Worm (Caenorhabditis elegans) whole organism, late embryonic: Measurements from ENCODE around the gene pbs-3.
A peak's percentile ranks its signal among the peaks of the same experiment; 100 is the strongest.
"Not testable (repeated sequence)": the region's sequence is repeated elsewhere in the genome, so short reads cannot be mapped to it uniquely, and the experiment has no call there.

Source experiments
- C08G9.2 ChIP-seq: sonication (generic microtip); optimal IDR thresholded peaks from 2 replicates; lab custom pipeline; 2016; ENCODE audit warnings: mild to moderate bottlenecking, missing genetic modification characterization, moderate library complexity, missing compliant biosample characterization
- F13H6.1 ChIP-seq: sonication (generic microtip); optimal IDR thresholded peaks from 2 replicates; lab custom pipeline; 2016; ENCODE audit warnings: missing genetic modification characterization, missing compliant biosample characterization
- K02D7.2 ChIP-seq: sonication (generic microtip); optimal IDR thresholded peaks from 2 replicates; lab custom pipeline; 2017; ENCODE audit warnings: mild to moderate bottlenecking, missing genetic modification characterization, missing compliant biosample characterization
- K09A11.1 ChIP-seq: sonication (generic microtip); optimal IDR thresholded peaks from 2 replicates; lab custom pipeline; 2017; ENCODE audit warnings: antibody characterized with exemption, mild to moderate bottlenecking, missing genetic modification characterization, missing compliant biosample characterization; ENCODE audit not compliant: insufficient read depth
- T23F11.4 ChIP-seq: fragments of 200-800 bp; sonication (Bioruptor generic); optimal IDR thresholded peaks from 2 replicates; lab custom pipeline; 2018; ENCODE audit warnings: mild to moderate bottlenecking, missing genetic modification characterization, missing compliant biosample characterization
- ahr-1 ChIP-seq: sonication (generic microtip); optimal IDR thresholded peaks from 2 replicates; lab custom pipeline; 2016; ENCODE audit warnings: missing genetic modification characterization, missing compliant biosample characterization
- ama-1 ChIP-seq: fragments of 150-350 bp; optimal IDR thresholded peaks from 2 replicates; lab custom pipeline; 2014
- ceh-18 ChIP-seq: sonication (generic microtip); optimal IDR thresholded peaks from 2 replicates; lab custom pipeline; 2016; ENCODE audit warnings: missing genetic modification characterization, missing compliant biosample characterization
- ceh-19 ChIP-seq: fragments of 200-800 bp; sonication (Bioruptor generic); optimal IDR thresholded peaks from 2 replicates; lab custom pipeline; 2018; ENCODE audit warnings: mild to moderate bottlenecking, missing genetic modification characterization, missing compliant biosample characterization
- ceh-2 ChIP-seq: sonication (generic microtip); optimal IDR thresholded peaks from 2 replicates; lab custom pipeline; 2016; ENCODE audit warnings: missing genotype, missing genetic modification characterization, missing compliant biosample characterization
- ceh-34 ChIP-seq: sonication (generic microtip); optimal IDR thresholded peaks from 2 replicates; lab custom pipeline; 2016; ENCODE audit warnings: mild to moderate bottlenecking, missing genetic modification characterization, missing compliant biosample characterization
- ceh-45 ChIP-seq: fragments of 200-800 bp; sonication (Bioruptor generic); IDR thresholded peaks from 2 replicates; pipeline ENCODE4 v1.3.6; 2022; ENCODE audit warnings: missing genetic modification reagents, missing genetic modification characterization, missing compliant biosample characterization
- che-1 ChIP-seq: sonication (generic microtip); optimal IDR thresholded peaks from 2 replicates; lab custom pipeline; 2016; ENCODE audit warnings: mild to moderate bottlenecking, missing genetic modification characterization, missing compliant biosample characterization
- elt-2 ChIP-seq: sonication (generic microtip); optimal IDR thresholded peaks from 2 replicates; lab custom pipeline; 2016; ENCODE audit warnings: missing genetic modification reagents, missing genetic modification characterization, missing compliant biosample characterization
- eyg-1 ChIP-seq: sonication (generic microtip); optimal IDR thresholded peaks from 2 replicates; lab custom pipeline; 2016; ENCODE audit warnings: missing genotype, missing genetic modification characterization, missing compliant biosample characterization
- fax-1 ChIP-seq: sonication (generic microtip); optimal IDR thresholded peaks from 2 replicates; lab custom pipeline; 2016; ENCODE audit warnings: missing genotype, missing genetic modification characterization, missing compliant biosample characterization
- fkh-10 ChIP-seq: fragments of 150-350 bp; optimal IDR thresholded peaks from 2 replicates; lab custom pipeline; 2014; ENCODE audit warnings: missing biosample characterization, missing genetic modification reagents, missing genetic modification characterization
- gmeb-2 ChIP-seq: sonication (generic microtip); optimal IDR thresholded peaks from 2 replicates; lab custom pipeline; 2016; ENCODE audit warnings: missing genetic modification characterization, inconsistent platforms, missing compliant biosample characterization
- hlh-6 ChIP-seq: sonication (generic microtip); optimal IDR thresholded peaks from 2 replicates; lab custom pipeline; 2016; ENCODE audit warnings: missing genotype, missing genetic modification characterization, missing compliant biosample characterization
- hlh-8 ChIP-seq: sonication (generic microtip); optimal IDR thresholded peaks from 2 replicates; lab custom pipeline; 2016; ENCODE audit warnings: missing genotype, missing genetic modification characterization, missing compliant biosample characterization
- lim-6 ChIP-seq: sonication (generic microtip); optimal IDR thresholded peaks from 2 replicates; lab custom pipeline; 2016; ENCODE audit warnings: missing genetic modification characterization, missing compliant biosample characterization
- lin-11 ChIP-seq: fragments of 200-800 bp; sonication (Bioruptor generic); optimal IDR thresholded peaks from 2 replicates; lab custom pipeline; 2018; ENCODE audit warnings: mild to moderate bottlenecking, missing genetic modification characterization, missing compliant biosample characterization
- nfya-1 ChIP-seq: sonication (generic microtip); optimal IDR thresholded peaks from 2 replicates; lab custom pipeline; 2017; ENCODE audit warnings: missing genetic modification characterization, mild to moderate bottlenecking, missing compliant biosample characterization, antibody characterized with exemption, moderate library complexity
- nhr-232 ChIP-seq: sonication (generic microtip); optimal IDR thresholded peaks from 2 replicates; lab custom pipeline; 2016; ENCODE audit warnings: missing genetic modification characterization, missing compliant biosample characterization
- odd-2 ChIP-seq: sonication (generic microtip); optimal IDR thresholded peaks from 2 replicates; lab custom pipeline; 2017; ENCODE audit warnings: antibody characterized with exemption, mild to moderate bottlenecking, missing genetic modification characterization, missing compliant biosample characterization
- pag-3 ChIP-seq: sonication (generic microtip); optimal IDR thresholded peaks from 2 replicates; lab custom pipeline; 2016; ENCODE audit warnings: missing compliant biosample characterization, missing genetic modification characterization, borderline replicate concordance
- pat-9 ChIP-seq: fragments of 200-800 bp; sonication (Bioruptor generic); optimal IDR thresholded peaks from 2 replicates; lab custom pipeline; 2018; ENCODE audit warnings: mild to moderate bottlenecking, missing genetic modification characterization, moderate library complexity, missing compliant biosample characterization
- pax-1 ChIP-seq: fragments of 150-350 bp; optimal IDR thresholded peaks from 2 replicates; lab custom pipeline; 2014; ENCODE audit warnings: missing biosample characterization, missing genetic modification characterization
- pha-4 ChIP-seq: fragments of 150-350 bp; optimal IDR thresholded peaks from 2 replicates; lab custom pipeline; 2018; ENCODE audit warnings: missing biosample characterization, missing genetic modification reagents, missing genetic modification characterization
- pros-1 ChIP-seq: fragments of 150-350 bp; optimal IDR thresholded peaks from 2 replicates; lab custom pipeline; 2014; ENCODE audit warnings: missing biosample characterization, missing genetic modification reagents, missing genetic modification characterization
- rnt-1 ChIP-seq: sonication (generic microtip); optimal IDR thresholded peaks from 2 replicates; lab custom pipeline; 2016; ENCODE audit warnings: missing genetic modification characterization, missing compliant biosample characterization
- unc-3 ChIP-seq, 2 experiments: fragments of 200-800 bp in 1 of 2; sonication (Bioruptor generic) in 1 of 2; sonication (generic microtip) in 1 of 2; conservative IDR thresholded peaks in 1 of 2; optimal IDR thresholded peaks in 1 of 2; 2 replicates each; pipeline versions ENCODE4 v1.3.6 to Lab custom; 2016 to 2022; ENCODE audit warnings: missing compliant biosample characterization in 2 of 2, missing genetic modification characterization in 2 of 2, missing genetic modification reagents in 1 of 2
- unc-86 ChIP-seq: sonication (generic microtip); optimal IDR thresholded peaks from 2 replicates; lab custom pipeline; 2016; ENCODE audit warnings: missing genetic modification characterization, missing compliant biosample characterization
- zip-5 ChIP-seq: sonication (generic microtip); optimal IDR thresholded peaks from 2 replicates; lab custom pipeline; 2016; ENCODE audit warnings: missing genetic modification characterization, missing compliant biosample characterization

pbs-3 gene

DNA sequence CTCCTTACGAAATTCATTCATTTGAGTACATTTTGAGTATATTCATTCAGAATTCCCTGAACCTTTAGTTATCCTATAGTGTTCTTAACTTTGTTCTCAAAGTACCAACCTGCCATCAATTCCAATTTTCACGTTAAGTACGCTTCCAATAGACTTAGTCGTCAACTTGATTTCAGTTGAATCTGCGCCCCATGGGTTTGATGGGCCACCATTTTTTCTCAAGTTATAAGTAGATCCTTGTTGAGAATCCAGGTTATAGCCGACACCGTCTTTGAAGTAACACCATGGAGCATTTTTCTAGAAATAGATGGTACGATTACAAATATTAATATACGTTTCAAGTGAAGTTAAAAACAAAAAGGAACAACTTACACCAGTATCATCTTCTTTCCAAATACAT is 30.5 kb downstream of the pbs-3 start:
- TF ChIP-seq unc-86 (tag; lab: Kevin White, UChicago) (no peak), gmeb-2 (tag; lab: Kevin White, UChicago) (no peak), zip-5 (no peak), pros-1 (tag; lab: Kevin White, UChicago) (no peak), hlh-8 (tag; lab: Kevin White, UChicago) (no peak), lim-6 (tag; lab: Kevin White, UChicago) (no peak), ceh-2 (tag; lab: Kevin White, UChicago) (no peak), pax-1 (tag; lab: Kevin White, UChicago) (no peak), T23F11.4 (GFP tag; lab: Kevin White, UChicago) (no peak), lin-11 (tag; lab: Kevin White, UChicago) (no peak), nfya-1 (tag; lab: Kevin White, UChicago) (no peak), fax-1 (no peak), ceh-45 (no peak), ceh-18 (tag; lab: Kevin White, UChicago) (no peak), hlh-6 (tag; lab: Kevin White, UChicago) (no peak), K02D7.2 (tag; lab: Kevin White, UChicago) (no peak), pat-9 (tag; lab: Kevin White, UChicago) (no peak), ama-1 (lab: Kevin White, UChicago) (no peak), F13H6.1 (tag; lab: Kevin White, UChicago) (no peak), pha-4 (tag; lab: Kevin White, UChicago) (no peak)

- TF ChIP-seq elt-2 (tag; lab: Kevin White, UChicago) (peak; percentile 83), odd-2 (tag; lab: Kevin White, UChicago) (no peak)
These were observed 34.6 kb downstream of the pbs-3 start for ce11 chrII:4920608-4921007.

DNA sequence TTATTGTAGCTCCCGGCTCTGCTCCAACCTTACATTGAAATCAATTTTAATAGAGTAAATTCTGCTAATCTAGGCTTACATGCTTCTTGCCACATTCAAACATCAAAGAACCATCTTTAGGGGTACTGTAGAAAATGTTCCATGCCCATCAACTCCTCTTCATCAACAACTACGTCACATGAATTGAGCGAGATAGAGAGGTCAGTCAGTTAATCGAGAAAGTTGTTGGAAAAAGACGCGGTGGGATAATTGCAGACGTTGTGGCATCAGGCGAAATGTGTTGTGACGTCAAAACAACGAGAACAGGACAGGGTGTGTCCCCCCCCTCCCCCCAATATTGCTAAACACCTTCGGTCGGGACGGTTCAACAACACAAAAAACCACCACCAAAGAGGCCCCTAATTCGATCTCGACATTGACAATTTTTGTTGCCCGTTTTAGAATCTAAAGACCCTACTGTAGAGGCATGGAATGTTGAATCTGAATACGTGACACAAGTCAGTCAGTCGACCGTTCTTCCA is 36.7 kb downstream of the pbs-3 start:
- TF ChIP-seq eyg-1 (tag; lab: Kevin White, UChicago), result no peak
- no peak for TF ChIP-seq C08G9.2 (tag; lab: Kevin White, UChicago)
- no peak for TF ChIP-seq ceh-34 (tag; lab: Kevin White, UChicago)
- no peak for TF ChIP-seq lim-6 (tag; lab: Kevin White, UChicago)
- TF ChIP-seq unc-3 (GFP tag; conservative IDR thresholded peaks at IDR 0.05; lab: Robert Waterston, UW), result no peak
- no peak for TF ChIP-seq unc-3 (tag; optimal IDR thresholded peaks at IDR 0.05; lab: Kevin White, UChicago)
- TF ChIP-seq, all 69 proteins: peak for 0

DNA sequence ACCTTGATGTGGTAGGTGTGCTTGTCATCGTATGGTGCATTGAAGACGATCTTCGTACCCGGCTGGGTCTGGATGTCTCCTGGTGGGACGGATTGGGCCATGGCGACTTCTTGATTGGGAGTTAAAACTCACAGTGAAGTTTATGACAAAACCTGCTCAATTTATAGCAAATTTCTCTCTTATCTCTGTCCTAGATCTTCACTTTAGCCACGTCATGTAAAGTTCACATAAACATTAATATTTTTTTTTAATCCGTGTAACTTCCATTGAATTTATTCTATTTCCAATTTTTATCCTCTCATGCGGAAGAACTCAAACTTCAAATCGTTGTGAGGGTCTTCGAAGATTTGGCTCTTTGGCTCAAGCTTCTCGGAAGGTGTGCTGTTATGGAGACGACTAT is 38.8 kb downstream of the pbs-3 start, which contains the start of gene msp-31:
Gene msp-31, minus strand, starts transcription at position 101 of the 400 bp plus-strand sequence.
- not testable (repeated sequence) for TF ChIP-seq K02D7.2, nhr-232, pag-3 (tag; lab: Kevin White, UChicago)

- TF ChIP-seq gmeb-2 (tag; lab: Kevin White, UChicago) (no peak), rnt-1 (tag; lab: Kevin White, UChicago) (no peak), che-1 (no peak), fkh-10 (GFP tag; lab: Kevin White, UChicago) (no peak), F13H6.1 (tag; lab: Kevin White, UChicago) (no peak), ahr-1 (no peak), ceh-19 (GFP tag; lab: Kevin White, UChicago) (no peak), unc-3 (GFP tag; conservative IDR thresholded peaks at IDR 0.05; lab: Robert Waterston, UW) (no peak), unc-3 (tag; optimal IDR thresholded peaks at IDR 0.05; lab: Kevin White, UChicago) (no peak), K09A11.1 (tag; lab: Kevin White, UChicago) (no peak), pax-1 (tag; lab: Kevin White, UChicago) (no peak), ceh-2 (tag; lab: Kevin White, UChicago) (no peak)
These were observed 39.7 kb downstream of the pbs-3 start for ce11 chrII:4915572-4915971.
